Worm (Caenorhabditis elegans) whole organism, L2 larva: ENCODE data around the gene Y53F4B.39.

Experiments
- F13H6.1 ChIP-seq: sonication (generic microtip); optimal IDR thresholded peaks from 2 replicates; lab custom pipeline; 2016; ENCODE audit warnings: missing genetic modification characterization, missing compliant biosample characterization
- ama-1 ChIP-seq: fragments of 150-350 bp; optimal IDR thresholded peaks from 2 replicates; lab custom pipeline; 2018; ENCODE audit warnings: inconsistent platforms
- nhr-11 ChIP-seq: fragments of 150-350 bp; optimal IDR thresholded peaks from 2 replicates; lab custom pipeline; 2014; ENCODE audit warnings: missing biosample characterization, missing genetic modification characterization

- no peak for TF ChIP-seq F13H6.1 (tag; lab: Kevin White, UChicago)
- TF ChIP-seq nhr-11 (tag; lab: Kevin White, UChicago) = no peak
- no peak for TF ChIP-seq ama-1 (lab: Kevin White, UChicago)
These were observed 20.1 kb upstream of the Y53F4B.39 start, which contains the start of gene Y53F4B.21 for ce11 chrII:15089896-15090230.
